Worm (Caenorhabditis elegans) whole organism, L2 larva: ENCODE data around the gene sre-7.
A peak's percentile ranks its signal among the peaks of the same experiment; 100 is the strongest.

Experiments
- F13H6.1 ChIP-seq: sonication (generic microtip); optimal IDR thresholded peaks from 2 replicates; lab custom pipeline; 2016; ENCODE audit warnings: missing genetic modification characterization, missing compliant biosample characterization
- R02D3.7 ChIP-seq: fragments of 150-350 bp; optimal IDR thresholded peaks from 2 replicates; lab custom pipeline; 2014; ENCODE audit warnings: missing biosample characterization, missing genetic modification characterization
- Y55F3AM.14 ChIP-seq: fragments of 200-800 bp; sonication (Bioruptor generic); optimal IDR thresholded peaks from 2 replicates; lab custom pipeline; 2018; ENCODE audit warnings: mild to moderate bottlenecking, missing genetic modification characterization, missing compliant biosample characterization
- ZK546.5 ChIP-seq: sonication (generic microtip); optimal IDR thresholded peaks from 2 replicates; lab custom pipeline; 2017; ENCODE audit warnings: missing biosample characterization, missing genetic modification characterization
- aly-2 ChIP-seq: fragments of 150-350 bp; optimal IDR thresholded peaks from 2 replicates; lab custom pipeline; 2014; ENCODE audit warnings: missing biosample characterization, missing genetic modification characterization
- ama-1 ChIP-seq: fragments of 150-350 bp; optimal IDR thresholded peaks from 2 replicates; lab custom pipeline; 2018; ENCODE audit warnings: inconsistent platforms
- blmp-1 ChIP-seq: sonication (generic microtip); optimal IDR thresholded peaks from 2 replicates; lab custom pipeline; 2017; ENCODE audit warnings: missing genetic modification characterization, mild to moderate bottlenecking, missing compliant biosample characterization, antibody characterized with exemption, moderate library complexity; ENCODE audit not compliant: insufficient read depth
- ceh-16 ChIP-seq: fragments of 150-350 bp; optimal IDR thresholded peaks from 2 replicates; lab custom pipeline; 2014; ENCODE audit warnings: missing biosample characterization, missing genetic modification characterization
- ceh-82 ChIP-seq: fragments of 150-350 bp; optimal IDR thresholded peaks from 2 replicates; lab custom pipeline; 2014; ENCODE audit warnings: missing biosample characterization, missing genetic modification characterization
- crh-2 ChIP-seq: sonication (generic microtip); optimal IDR thresholded peaks from 2 replicates; lab custom pipeline; 2017; ENCODE audit warnings: missing biosample characterization, missing genetic modification characterization
- dmd-4 ChIP-seq: sonication (generic microtip); optimal IDR thresholded peaks from 2 replicates; lab custom pipeline; 2017; ENCODE audit warnings: missing biosample characterization, missing genetic modification characterization
- elt-1 ChIP-seq: fragments of 150-350 bp; optimal IDR thresholded peaks from 2 replicates; lab custom pipeline; 2014; ENCODE audit warnings: missing biosample characterization, missing genetic modification characterization
- elt-3 ChIP-seq: sonication (generic microtip); optimal IDR thresholded peaks from 2 replicates; lab custom pipeline; 2017; ENCODE audit warnings: missing biosample characterization, missing genetic modification characterization
- fos-1 ChIP-seq: fragments of 150-350 bp; optimal IDR thresholded peaks from 2 replicates; lab custom pipeline; 2014; ENCODE audit warnings: missing biosample characterization, missing genetic modification characterization
- gmeb-1 ChIP-seq: fragments of 150-350 bp; optimal IDR thresholded peaks from 2 replicates; lab custom pipeline; 2014; ENCODE audit warnings: missing biosample characterization, missing genetic modification characterization
- lin-13 ChIP-seq: fragments of 150-350 bp; optimal IDR thresholded peaks from 2 replicates; lab custom pipeline; 2014; ENCODE audit warnings: missing biosample characterization, missing genetic modification reagents, missing genetic modification characterization
- lin-39 ChIP-seq: fragments of 150-350 bp; optimal IDR thresholded peaks from 2 replicates; lab custom pipeline; 2014; ENCODE audit warnings: missing biosample characterization, missing genetic modification reagents, missing genetic modification characterization
- lsy-2 ChIP-seq, 2 experiments: fragments of 150-350 bp in 1 of 2; sonication (generic microtip) in 1 of 2; optimal IDR thresholded peaks; 2 replicates each; lab custom pipeline; 2014 to 2017; ENCODE audit warnings: missing biosample characterization in 2 of 2, missing genetic modification characterization in 2 of 2
- mab-5 ChIP-seq: fragments of 150-350 bp; optimal IDR thresholded peaks from 2 replicates; lab custom pipeline; 2014; ENCODE audit warnings: missing biosample characterization, missing genetic modification characterization
- mbf-1 ChIP-seq: sonication (generic microtip); optimal IDR thresholded peaks from 2 replicates; lab custom pipeline; 2017; ENCODE audit warnings: missing biosample characterization, missing genetic modification characterization
- mdl-1 ChIP-seq, 2 experiments: fragments of 150-350 bp in 1 of 2; sonication (generic microtip) in 1 of 2; optimal IDR thresholded peaks; 2 replicates each; lab custom pipeline; 2017; ENCODE audit warnings: missing biosample characterization in 2 of 2, missing genetic modification characterization in 2 of 2
- nhr-10 ChIP-seq: sonication (generic microtip); optimal IDR thresholded peaks from 2 replicates; lab custom pipeline; 2017; ENCODE audit warnings: missing biosample characterization, missing genetic modification characterization
- nhr-11 ChIP-seq: fragments of 150-350 bp; optimal IDR thresholded peaks from 2 replicates; lab custom pipeline; 2014; ENCODE audit warnings: missing biosample characterization, missing genetic modification characterization
- nhr-12 ChIP-seq: fragments of 150-350 bp; optimal IDR thresholded peaks from 2 replicates; lab custom pipeline; 2014; ENCODE audit warnings: missing biosample characterization, missing genetic modification characterization
- nhr-129 ChIP-seq: fragments of 150-350 bp; optimal IDR thresholded peaks from 2 replicates; lab custom pipeline; 2014; ENCODE audit warnings: missing biosample characterization, missing genetic modification characterization
- nhr-237 ChIP-seq: fragments of 150-350 bp; optimal IDR thresholded peaks from 2 replicates; lab custom pipeline; 2014; ENCODE audit warnings: missing biosample characterization, missing genetic modification characterization
- nhr-25 ChIP-seq: fragments of 150-350 bp; sonication (generic microtip); optimal IDR thresholded peaks from 3 replicates; lab custom pipeline; 2014; ENCODE audit warnings: missing biosample characterization, missing genetic modification characterization
- nhr-6 ChIP-seq: fragments of 150-350 bp; optimal IDR thresholded peaks from 2 replicates; lab custom pipeline; 2014; ENCODE audit warnings: missing biosample characterization, missing genetic modification characterization
- skn-1 ChIP-seq: sonication (generic microtip); optimal IDR thresholded peaks from 2 replicates; lab custom pipeline; 2017; ENCODE audit warnings: missing biosample characterization, missing genetic modification characterization
- snpc-4 ChIP-seq: fragments of 150-350 bp; optimal IDR thresholded peaks from 2 replicates; lab custom pipeline; 2014; ENCODE audit warnings: missing biosample characterization, missing genetic modification characterization
- unc-39 ChIP-seq: fragments of 150-350 bp; optimal IDR thresholded peaks from 2 replicates; lab custom pipeline; 2014; ENCODE audit warnings: missing biosample characterization, missing genetic modification characterization
- unc-55 ChIP-seq: fragments of 150-350 bp; sonication (generic microtip); optimal IDR thresholded peaks from 3 replicates; lab custom pipeline; 2014; ENCODE audit warnings: missing biosample characterization, missing genetic modification reagents, missing genetic modification characterization
- unc-62 ChIP-seq: fragments of 150-350 bp; optimal IDR thresholded peaks from 2 replicates; lab custom pipeline; 2014; ENCODE audit warnings: missing biosample characterization, missing genetic modification reagents, missing genetic modification characterization
- zag-1 ChIP-seq: fragments of 150-350 bp; optimal IDR thresholded peaks from 2 replicates; lab custom pipeline; 2014; ENCODE audit warnings: missing biosample characterization, missing genetic modification characterization
- ztf-11 ChIP-seq: sonication (generic microtip); optimal IDR thresholded peaks from 2 replicates; lab custom pipeline; 2017; ENCODE audit warnings: missing biosample characterization, missing genetic modification characterization
- ztf-4 ChIP-seq: fragments of 150-350 bp; optimal IDR thresholded peaks from 2 replicates; lab custom pipeline; 2014; ENCODE audit warnings: missing biosample characterization, missing genetic modification characterization

sre-7 gene

DNA sequence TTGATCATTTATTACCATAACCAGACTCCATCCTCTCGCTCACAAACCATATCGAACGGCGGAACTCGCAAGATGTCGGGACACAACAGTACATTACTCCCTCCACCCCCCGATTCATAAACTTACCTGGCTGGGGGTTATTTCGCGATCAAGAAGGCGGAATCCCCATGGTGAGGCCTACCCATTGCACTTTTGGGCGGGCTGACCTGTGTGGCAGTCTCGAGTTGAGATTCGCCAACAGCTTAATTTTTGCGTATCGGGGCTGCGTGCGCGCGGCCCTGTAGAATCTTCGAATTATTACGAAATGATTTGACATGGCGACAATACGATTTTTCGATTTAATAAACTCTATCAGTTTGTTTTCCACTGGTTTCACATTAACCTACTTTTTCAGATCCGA is 33.5 kb downstream of the sre-7 start:
- TF ChIP-seq snpc-4 (tag; lab: Kevin White, UChicago), result peak; percentile 38

DNA sequence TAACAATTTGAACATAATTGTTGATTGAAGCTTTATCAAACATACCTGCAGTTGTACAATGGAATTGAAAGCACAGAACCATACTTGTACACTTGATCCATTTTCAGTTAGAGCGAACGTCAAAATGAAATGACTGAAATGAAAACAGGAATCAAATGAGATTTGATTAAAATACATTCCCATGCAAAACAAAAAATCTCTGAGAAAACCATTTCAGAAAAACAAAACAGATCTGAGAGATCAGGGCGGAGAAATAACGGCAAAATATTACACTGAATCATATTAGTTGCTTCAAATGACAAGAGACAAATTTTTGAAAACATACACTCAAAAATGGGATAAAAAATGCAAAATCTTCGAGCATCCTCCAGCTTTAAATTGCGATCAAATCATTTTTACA is 35.8 kb downstream of the sre-7 start, which contains the start of gene srt-33:
Gene srt-33 (minus strand): TSS at position 101 of the 400 bp plus-strand sequence.
- no peak for TF ChIP-seq ztf-4 (tag; lab: Kevin White, UChicago)
- no peak for TF ChIP-seq ztf-11
- no peak for TF ChIP-seq F13H6.1 (tag; lab: Kevin White, UChicago)
- no peak for TF ChIP-seq nhr-25
- no peak for TF ChIP-seq nhr-10 (tag; lab: Kevin White, UChicago)
- no peak for TF ChIP-seq Y55F3AM.14 (GFP tag; lab: Kevin White, UChicago)
- TF ChIP-seq R02D3.7 (tag; lab: Kevin White, UChicago), result no peak
- no peak for TF ChIP-seq crh-2 (tag; lab: Kevin White, UChicago)
- TF ChIP-seq lin-13 (GFP tag; lab: Kevin White, UChicago), result no peak
- no peak for TF ChIP-seq unc-55 (GFP tag; lab: Kevin White, UChicago)
- TF ChIP-seq zag-1 (tag; lab: Kevin White, UChicago), result no peak
- TF ChIP-seq ceh-82 (tag; lab: Kevin White, UChicago), result no peak
- TF ChIP-seq unc-62 (GFP tag; lab: Kevin White, UChicago), result no peak
- no peak for TF ChIP-seq mdl-1 (tag; optimal IDR thresholded peaks at IDR 0.05; lab: Kevin White, UChicago)
- TF ChIP-seq dmd-4 (tag; lab: Kevin White, UChicago), result no peak
- no peak for TF ChIP-seq elt-1 (tag; lab: Kevin White, UChicago)

DNA sequence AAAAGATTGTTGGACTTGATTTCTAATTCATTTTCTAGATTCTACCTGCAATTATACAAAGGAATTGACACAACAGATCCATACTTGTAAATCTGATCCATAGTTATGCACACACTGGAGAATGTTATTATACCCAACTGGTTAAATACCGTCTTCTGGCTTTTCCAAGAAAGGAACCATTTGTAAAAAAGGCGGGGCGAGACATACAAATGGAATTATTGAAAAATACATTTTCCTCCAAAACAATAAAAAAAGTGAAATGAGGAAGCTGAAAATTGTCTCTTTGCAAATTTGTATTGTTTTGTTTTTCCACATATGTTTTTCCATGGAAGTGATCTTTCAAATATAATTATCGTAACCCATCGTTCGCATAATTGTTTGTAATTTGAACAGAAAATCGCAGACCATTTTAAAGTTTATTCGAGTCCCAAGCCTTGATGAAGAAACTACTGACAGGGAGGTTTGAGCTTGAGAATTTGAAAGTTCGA is 38.3 kb downstream of the sre-7 start, which contains the start of the genes srt-74 and F40G12.9:
Gene srt-74 (minus strand): TSS at position 101 of the 488 bp plus-strand sequence.
Gene F40G12.9 (plus strand): TSS at position 438 of the 488 bp plus-strand sequence.
- TF ChIP-seq unc-39 (tag; lab: Kevin White, UChicago) (no peak), lsy-2 (tag; optimal IDR thresholded peaks at IDR 0.05; lab: Kevin White, UChicago) (no peak), ceh-16 (tag; lab: Kevin White, UChicago) (no peak), skn-1 (tag; lab: Kevin White, UChicago) (no peak), aly-2 (tag; lab: Kevin White, UChicago) (no peak), gmeb-1 (tag; lab: Kevin White, UChicago) (no peak), mab-5 (no peak), fos-1 (tag; lab: Kevin White, UChicago) (no peak), nhr-25 (no peak), ama-1 (lab: Kevin White, UChicago) (no peak), ZK546.5 (tag; lab: Kevin White, UChicago) (no peak), nhr-6 (tag; lab: Kevin White, UChicago) (no peak), snpc-4 (tag; lab: Kevin White, UChicago) (no peak), nhr-12 (tag; lab: Kevin White, UChicago) (no peak), elt-3 (tag; lab: Kevin White, UChicago) (no peak), Y55F3AM.14 (GFP tag; lab: Kevin White, UChicago) (no peak), zag-1 (tag; lab: Kevin White, UChicago) (no peak), nhr-237 (tag; lab: Kevin White, UChicago) (no peak)

DNA sequence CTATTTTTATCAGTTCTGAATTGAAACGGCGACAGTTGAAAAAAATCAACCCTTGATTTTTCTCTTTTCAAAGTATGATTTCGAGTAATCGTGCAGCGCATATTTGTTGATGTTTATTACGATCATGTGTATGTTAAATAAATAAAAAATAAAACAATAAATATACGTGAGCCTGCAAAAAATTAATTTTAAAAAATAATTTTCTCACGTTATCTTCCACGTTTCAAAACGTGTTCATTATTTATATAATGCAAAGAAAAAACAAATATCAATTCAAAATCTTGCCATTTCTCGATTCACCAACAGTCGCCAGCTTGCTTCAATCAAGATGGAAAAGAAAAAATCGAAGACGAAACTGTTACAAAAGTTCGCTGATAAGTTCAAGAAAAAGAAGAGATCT is 39.2 kb downstream of the sre-7 start, which contains the start of gene F40G12.10:
Gene F40G12.10 (plus strand): TSS at position 301 of the 400 bp plus-strand sequence.
- TF ChIP-seq blmp-1 (tag; lab: Kevin White, UChicago), result no peak
- TF ChIP-seq unc-62 (GFP tag; lab: Kevin White, UChicago), result no peak
- TF ChIP-seq nhr-11 (tag; lab: Kevin White, UChicago), result no peak
- no peak for TF ChIP-seq dmd-4 (tag; lab: Kevin White, UChicago)
- TF ChIP-seq lin-39 (tag; lab: Kevin White, UChicago), result no peak
- TF ChIP-seq mbf-1 (tag; lab: Kevin White, UChicago), result no peak
- TF ChIP-seq nhr-12 (tag; lab: Kevin White, UChicago), result no peak

DNA sequence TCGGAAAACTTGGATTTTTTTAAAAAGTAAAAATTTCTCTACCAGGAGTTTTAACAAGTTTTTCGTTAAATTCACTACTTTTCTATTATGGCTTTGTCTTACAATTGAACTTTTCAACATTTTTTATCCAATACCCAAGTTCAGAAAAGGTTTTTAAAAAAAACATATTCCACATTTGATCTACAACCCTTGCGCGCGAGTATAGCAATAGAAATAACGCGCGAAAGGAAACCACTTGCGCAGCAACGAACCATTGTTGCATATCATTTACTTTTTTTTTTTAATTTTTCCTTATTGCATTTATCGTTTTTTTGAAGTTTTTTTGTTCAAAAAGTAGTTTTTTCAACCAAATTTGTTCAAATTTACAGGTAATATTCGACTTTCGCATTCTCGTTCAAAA is 41.8 kb downstream of the sre-7 start, which contains the start of gene F40G12.11:
Gene F40G12.11 (plus strand): TSS at position 369 of the 400 bp plus-strand sequence.
- TF ChIP-seq aly-2 (tag; lab: Kevin White, UChicago), result no peak
- TF ChIP-seq nhr-12 (tag; lab: Kevin White, UChicago), result no peak
- TF ChIP-seq lin-39 (tag; lab: Kevin White, UChicago), result no peak
- TF ChIP-seq unc-39 (tag; lab: Kevin White, UChicago), result no peak
- no peak for TF ChIP-seq nhr-6 (tag; lab: Kevin White, UChicago)
- no peak for TF ChIP-seq nhr-11 (tag; lab: Kevin White, UChicago)
- TF ChIP-seq crh-2 (tag; lab: Kevin White, UChicago), result no peak
- TF ChIP-seq F13H6.1 (tag; lab: Kevin White, UChicago), result no peak
- TF ChIP-seq snpc-4 (tag; lab: Kevin White, UChicago), result no peak
- no peak for TF ChIP-seq nhr-129 (tag; lab: Kevin White, UChicago)
- TF ChIP-seq mdl-1 (tag; optimal IDR thresholded peaks at IDR 0.05; lab: Kevin White, UChicago), result no peak
